Worm (Caenorhabditis elegans) whole organism, L2 larva: ENCODE data around the gene cyp-33C7.

Experiments used
- C34F6.9 ChIP-seq: fragments of 150-350 bp; optimal IDR thresholded peaks from 2 replicates; lab custom pipeline; 2014; ENCODE audit warnings: missing biosample characterization, missing genetic modification characterization
- F13H6.1 ChIP-seq: sonication (generic microtip); optimal IDR thresholded peaks from 2 replicates; lab custom pipeline; 2016; ENCODE audit warnings: missing genetic modification characterization, missing compliant biosample characterization
- R02D3.7 ChIP-seq: fragments of 150-350 bp; optimal IDR thresholded peaks from 2 replicates; lab custom pipeline; 2014; ENCODE audit warnings: missing biosample characterization, missing genetic modification characterization
- aly-2 ChIP-seq: fragments of 150-350 bp; optimal IDR thresholded peaks from 2 replicates; lab custom pipeline; 2014; ENCODE audit warnings: missing biosample characterization, missing genetic modification characterization
- ama-1 ChIP-seq: fragments of 150-350 bp; optimal IDR thresholded peaks from 2 replicates; lab custom pipeline; 2018; ENCODE audit warnings: inconsistent platforms
- ceh-16 ChIP-seq: fragments of 150-350 bp; optimal IDR thresholded peaks from 2 replicates; lab custom pipeline; 2014; ENCODE audit warnings: missing biosample characterization, missing genetic modification characterization
- ceh-82 ChIP-seq: fragments of 150-350 bp; optimal IDR thresholded peaks from 2 replicates; lab custom pipeline; 2014; ENCODE audit warnings: missing biosample characterization, missing genetic modification characterization
- crh-2 ChIP-seq: sonication (generic microtip); optimal IDR thresholded peaks from 2 replicates; lab custom pipeline; 2017; ENCODE audit warnings: missing biosample characterization, missing genetic modification characterization
- dmd-4 ChIP-seq: sonication (generic microtip); optimal IDR thresholded peaks from 2 replicates; lab custom pipeline; 2017; ENCODE audit warnings: missing biosample characterization, missing genetic modification characterization
- egl-27 ChIP-seq: sonication (generic microtip); optimal IDR thresholded peaks from 3 replicates; lab custom pipeline; 2017; ENCODE audit warnings: missing biosample characterization, missing genetic modification reagents, missing genetic modification characterization
- elt-3 ChIP-seq: sonication (generic microtip); optimal IDR thresholded peaks from 2 replicates; lab custom pipeline; 2017; ENCODE audit warnings: missing biosample characterization, missing genetic modification characterization
- fos-1 ChIP-seq: fragments of 150-350 bp; optimal IDR thresholded peaks from 2 replicates; lab custom pipeline; 2014; ENCODE audit warnings: missing biosample characterization, missing genetic modification characterization
- gmeb-1 ChIP-seq: fragments of 150-350 bp; optimal IDR thresholded peaks from 2 replicates; lab custom pipeline; 2014; ENCODE audit warnings: missing biosample characterization, missing genetic modification characterization
- lin-11 ChIP-seq: fragments of 150-350 bp; sonication (generic microtip); optimal IDR thresholded peaks from 2 replicates; lab custom pipeline; 2014; ENCODE audit warnings: missing biosample characterization, missing genetic modification characterization, inconsistent platforms, mixed read lengths
- lin-13 ChIP-seq: fragments of 150-350 bp; optimal IDR thresholded peaks from 2 replicates; lab custom pipeline; 2014; ENCODE audit warnings: missing biosample characterization, missing genetic modification reagents, missing genetic modification characterization
- lin-39 ChIP-seq: fragments of 150-350 bp; optimal IDR thresholded peaks from 2 replicates; lab custom pipeline; 2014; ENCODE audit warnings: missing biosample characterization, missing genetic modification reagents, missing genetic modification characterization
- lsy-2 ChIP-seq, 2 experiments: fragments of 150-350 bp in 1 of 2; sonication (generic microtip) in 1 of 2; optimal IDR thresholded peaks; 2 replicates each; lab custom pipeline; 2014 to 2017; ENCODE audit warnings: missing biosample characterization in 2 of 2, missing genetic modification characterization in 2 of 2
- mab-5 ChIP-seq: fragments of 150-350 bp; optimal IDR thresholded peaks from 2 replicates; lab custom pipeline; 2014; ENCODE audit warnings: missing biosample characterization, missing genetic modification characterization
- mbf-1 ChIP-seq: sonication (generic microtip); optimal IDR thresholded peaks from 2 replicates; lab custom pipeline; 2017; ENCODE audit warnings: missing biosample characterization, missing genetic modification characterization
- nhr-10 ChIP-seq: sonication (generic microtip); optimal IDR thresholded peaks from 2 replicates; lab custom pipeline; 2017; ENCODE audit warnings: missing biosample characterization, missing genetic modification characterization
- nhr-11 ChIP-seq: fragments of 150-350 bp; optimal IDR thresholded peaks from 2 replicates; lab custom pipeline; 2014; ENCODE audit warnings: missing biosample characterization, missing genetic modification characterization
- nhr-12 ChIP-seq: fragments of 150-350 bp; optimal IDR thresholded peaks from 2 replicates; lab custom pipeline; 2014; ENCODE audit warnings: missing biosample characterization, missing genetic modification characterization
- nhr-129 ChIP-seq: fragments of 150-350 bp; optimal IDR thresholded peaks from 2 replicates; lab custom pipeline; 2014; ENCODE audit warnings: missing biosample characterization, missing genetic modification characterization
- nhr-23 ChIP-seq: fragments of 150-350 bp; optimal IDR thresholded peaks from 2 replicates; lab custom pipeline; 2014; ENCODE audit warnings: missing biosample characterization, missing genetic modification reagents, missing genetic modification characterization
- nhr-237 ChIP-seq: fragments of 150-350 bp; optimal IDR thresholded peaks from 2 replicates; lab custom pipeline; 2014; ENCODE audit warnings: missing biosample characterization, missing genetic modification characterization
- nhr-25 ChIP-seq: fragments of 150-350 bp; sonication (generic microtip); optimal IDR thresholded peaks from 3 replicates; lab custom pipeline; 2014; ENCODE audit warnings: missing biosample characterization, missing genetic modification characterization
- nhr-77 ChIP-seq: fragments of 150-350 bp; optimal IDR thresholded peaks from 2 replicates; lab custom pipeline; 2014; ENCODE audit warnings: missing biosample characterization, missing genetic modification characterization
- peb-1 ChIP-seq: fragments of 150-350 bp; optimal IDR thresholded peaks from 2 replicates; lab custom pipeline; 2014; ENCODE audit warnings: missing biosample characterization, missing genetic modification characterization
- sem-4 ChIP-seq: fragments of 150-350 bp; optimal IDR thresholded peaks from 2 replicates; lab custom pipeline; 2014; ENCODE audit warnings: missing biosample characterization, missing genetic modification reagents, missing genetic modification characterization
- skn-1 ChIP-seq: sonication (generic microtip); optimal IDR thresholded peaks from 2 replicates; lab custom pipeline; 2017; ENCODE audit warnings: missing biosample characterization, missing genetic modification characterization
- sma-9 ChIP-seq, 2 experiments: fragments of 150-350 bp in 1 of 2; sonication (generic microtip) in 1 of 2; optimal IDR thresholded peaks; 2 replicates each; lab custom pipeline; 2014 to 2016; ENCODE audit warnings: missing genetic modification characterization in 2 of 2, mild to moderate bottlenecking in 1 of 2, missing biosample characterization in 1 of 2, missing compliant biosample characterization in 1 of 2, missing genetic modification reagents in 1 of 2, moderate library complexity in 1 of 2
- unc-39 ChIP-seq: fragments of 150-350 bp; optimal IDR thresholded peaks from 2 replicates; lab custom pipeline; 2014; ENCODE audit warnings: missing biosample characterization, missing genetic modification characterization
- unc-55 ChIP-seq: fragments of 150-350 bp; sonication (generic microtip); optimal IDR thresholded peaks from 3 replicates; lab custom pipeline; 2014; ENCODE audit warnings: missing biosample characterization, missing genetic modification reagents, missing genetic modification characterization
- zag-1 ChIP-seq: fragments of 150-350 bp; optimal IDR thresholded peaks from 2 replicates; lab custom pipeline; 2014; ENCODE audit warnings: missing biosample characterization, missing genetic modification characterization
- ztf-11 ChIP-seq: sonication (generic microtip); optimal IDR thresholded peaks from 2 replicates; lab custom pipeline; 2017; ENCODE audit warnings: missing biosample characterization, missing genetic modification characterization
- ztf-4 ChIP-seq: fragments of 150-350 bp; optimal IDR thresholded peaks from 2 replicates; lab custom pipeline; 2014; ENCODE audit warnings: missing biosample characterization, missing genetic modification characterization

Gene cyp-33C7

DNA sequence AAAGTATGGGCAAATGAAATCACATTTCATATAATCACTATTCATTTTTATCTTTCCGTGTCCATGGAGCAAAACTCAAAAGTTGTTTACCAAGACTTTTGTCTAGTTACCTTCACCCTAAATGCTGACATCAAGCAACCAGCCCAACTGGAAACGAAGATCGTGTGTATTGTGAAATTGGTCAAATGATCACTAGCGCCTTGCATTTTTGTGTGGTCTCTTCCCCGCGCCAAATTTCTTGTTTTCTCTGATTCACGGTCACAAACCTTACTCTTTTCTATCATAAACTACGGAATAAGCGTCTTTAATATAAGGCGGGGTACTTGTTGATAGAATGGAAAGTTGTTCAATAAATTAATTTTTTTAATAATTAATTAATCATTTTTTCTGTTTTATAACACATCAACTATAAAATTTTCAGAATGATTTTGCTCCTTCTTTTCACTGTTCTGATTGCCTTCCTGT is at the start of gene cyp-33C7:
Gene cyp-33C7 (plus strand): TSS at position 415 of the 465 bp plus-strand sequence.
- TF ChIP-seq nhr-25 (no peak), zag-1 (tag; lab: Kevin White, UChicago) (no peak), crh-2 (tag; lab: Kevin White, UChicago) (peak; percentile 46), unc-39 (no peak), peb-1 (no peak), gmeb-1 (tag; lab: Kevin White, UChicago) (peak; percentile 35), ztf-11 (tag; lab: Kevin White, UChicago) (no peak), C34F6.9 (tag; lab: Kevin White, UChicago) (peak; percentile 17), egl-27 (tag; lab: Kevin White, UChicago) (no peak), nhr-129 (tag; lab: Kevin White, UChicago) (peak; percentile 59), fos-1 (tag; lab: Kevin White, UChicago) (peak; percentile 81), sma-9 (GFP tag; optimal IDR thresholded peaks at IDR 0.05; lab: Kevin White, UChicago) (peak; percentile 64), sma-9 (tag; optimal IDR thresholded peaks at IDR 0.05; lab: Kevin White, UChicago) (no peak), skn-1 (tag; lab: Kevin White, UChicago) (peak; percentile 10), unc-55 (GFP tag; lab: Kevin White, UChicago) (no peak), F13H6.1 (tag; lab: Kevin White, UChicago) (no peak)

DNA sequence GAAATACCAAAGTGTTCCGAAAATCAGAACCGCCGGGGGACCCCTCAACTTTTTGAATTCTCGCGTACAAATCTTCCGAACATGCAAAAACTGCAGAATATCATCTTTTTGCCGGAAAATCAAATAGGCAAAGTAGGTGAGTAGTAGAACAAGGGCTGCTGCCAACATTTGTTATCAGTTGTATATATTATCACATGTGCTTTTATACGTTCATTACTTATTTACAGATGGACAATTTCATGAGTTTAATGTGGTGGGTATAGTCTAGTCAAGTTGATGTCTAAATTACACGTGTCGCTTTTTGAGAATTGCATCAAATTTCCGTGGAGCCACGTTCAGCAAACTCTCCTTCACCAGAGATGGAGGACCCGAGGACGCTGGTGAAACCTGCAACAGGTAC is 49.1 kb upstream of the cyp-33C7 start, which contains the start of gene cyp-32B1:
Gene cyp-32B1 (minus strand): TSS at position 176 of the 400 bp plus-strand sequence.
- TF ChIP-seq nhr-12 (tag; lab: Kevin White, UChicago): no peak
- no peak for TF ChIP-seq sma-9 (GFP tag; optimal IDR thresholded peaks at IDR 0.05; lab: Kevin White, UChicago)
- no peak for TF ChIP-seq sma-9 (tag; optimal IDR thresholded peaks at IDR 0.05; lab: Kevin White, UChicago)
- TF ChIP-seq ama-1 (lab: Kevin White, UChicago): no peak
- TF ChIP-seq fos-1 (tag; lab: Kevin White, UChicago): peak; percentile 5
- TF ChIP-seq ztf-4 (tag; lab: Kevin White, UChicago): no peak

DNA sequence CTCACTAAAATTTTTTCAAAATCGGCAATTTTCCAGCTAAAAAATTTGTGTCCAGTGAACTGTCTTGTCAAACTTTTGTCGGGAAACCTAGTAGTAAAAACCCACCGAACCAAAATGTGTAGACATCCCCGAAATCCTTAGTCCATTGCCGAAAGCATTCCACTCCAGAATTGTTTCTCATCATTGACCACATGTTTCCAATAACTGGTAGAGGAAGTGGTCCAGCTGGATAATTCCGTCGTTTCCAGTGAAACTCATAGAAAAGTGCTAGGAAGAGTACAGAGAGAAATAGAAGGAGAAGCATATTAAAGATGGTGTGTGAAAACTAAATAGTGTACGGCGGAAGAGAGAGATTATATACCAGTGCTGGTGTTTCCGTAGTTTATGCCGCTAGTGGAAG is 46.3 kb upstream of the cyp-33C7 start, which contains the start of gene cyp-33C12:
Gene cyp-33C12 (minus strand): TSS at position 321 of the 400 bp plus-strand sequence.
- TF ChIP-seq nhr-237 (no peak), lin-11 (tag; lab: Kevin White, UChicago) (no peak), nhr-25 (no peak), lin-13 (GFP tag; lab: Kevin White, UChicago) (no peak), mbf-1 (tag; lab: Kevin White, UChicago) (no peak), egl-27 (tag; lab: Kevin White, UChicago) (no peak), nhr-11 (no peak)

DNA sequence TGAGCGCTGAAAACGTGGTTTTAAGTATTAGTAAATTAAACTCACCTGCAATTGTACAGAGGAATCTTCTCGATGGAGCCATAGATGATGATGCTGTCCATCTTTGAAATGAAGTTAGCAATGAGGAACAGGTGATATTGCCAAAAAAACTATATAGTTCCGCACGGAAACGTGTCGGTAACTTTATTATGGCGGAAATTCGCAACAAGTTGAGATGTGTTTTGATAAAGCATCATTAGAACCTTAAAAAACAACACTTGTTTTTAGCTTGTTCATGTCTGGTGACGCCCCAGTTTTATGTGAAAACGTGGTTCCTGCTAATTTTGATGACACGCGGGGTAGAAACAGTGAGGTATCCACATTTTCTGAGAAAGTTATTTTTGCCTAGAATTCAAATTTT is 44.2 kb upstream of the cyp-33C7 start, which contains the start of gene srt-40:
Gene srt-40 (minus strand): TSS at position 101 of the 400 bp plus-strand sequence.
- TF ChIP-seq ztf-11 (tag; lab: Kevin White, UChicago) (no peak), lsy-2 (tag; optimal IDR thresholded peaks at IDR 0.05; lab: Kevin White, UChicago) (no peak), nhr-25 (no peak), dmd-4 (no peak), peb-1 (no peak), ceh-82 (tag; lab: Kevin White, UChicago) (no peak), egl-27 (tag; lab: Kevin White, UChicago) (no peak)

DNA sequence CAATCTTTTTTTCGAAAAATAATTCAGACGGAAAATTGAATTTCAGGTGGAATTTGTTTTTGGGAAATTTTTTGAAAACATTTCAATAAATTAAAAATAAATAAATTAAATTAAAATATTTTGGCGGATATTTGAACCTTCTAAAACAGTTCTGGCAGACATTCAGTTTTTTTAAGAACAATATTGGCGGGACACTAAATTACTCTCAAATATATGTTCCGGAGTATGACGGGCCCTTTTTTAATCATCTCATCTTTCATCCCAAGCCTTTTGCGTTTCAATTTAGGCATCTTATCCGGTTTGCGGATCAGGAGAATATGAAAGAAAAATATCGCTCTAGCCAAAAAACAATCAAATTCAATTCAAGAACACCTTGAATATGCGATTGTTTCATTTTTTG is 43.5 kb upstream of the cyp-33C7 start, which contains the start of gene svh-11:
Gene svh-11 (plus strand): TSS at position 301 of the 400 bp plus-strand sequence.
- TF ChIP-seq unc-39 (no peak), egl-27 (tag; lab: Kevin White, UChicago) (no peak), ztf-11 (tag; lab: Kevin White, UChicago) (no peak), nhr-77 (tag; lab: Kevin White, UChicago) (no peak), ama-1 (lab: Kevin White, UChicago) (no peak), aly-2 (tag; lab: Kevin White, UChicago) (no peak), ceh-16 (tag; lab: Kevin White, UChicago) (no peak), nhr-10 (tag; lab: Kevin White, UChicago) (no peak), sem-4 (tag; lab: Kevin White, UChicago) (no peak), dmd-4 (no peak), nhr-25 (no peak), peb-1 (no peak), R02D3.7 (tag; lab: Kevin White, UChicago) (no peak), crh-2 (tag; lab: Kevin White, UChicago) (no peak), elt-3 (no peak), lin-39 (tag; lab: Kevin White, UChicago) (no peak), fos-1 (tag; lab: Kevin White, UChicago) (no peak), mab-5 (no peak), nhr-23 (no peak)
